Fruit fly (Drosophila melanogaster) whole organism: ENCODE results near the gene CG11585.

Source experiments
- CG8478 ChIP-seq: fragments of >200 bp; optimal IDR thresholded peaks from 2 replicates; lab custom pipeline; 2018; ENCODE audit warnings: inconsistent platforms
- EcR ChIP-seq, 2 experiments: fragments of >200 bp; optimal IDR thresholded peaks; 2 replicates each; lab custom pipeline; 2017; ENCODE audit warnings: missing biosample characterization in 2 of 2, missing genetic modification characterization in 2 of 2, missing genetic modification reagents in 2 of 2
- pan ChIP-seq: fragments of >200 bp; optimal IDR thresholded peaks from 2 replicates; lab custom pipeline; 2017
- psq ChIP-seq: fragments of >200 bp; optimal IDR thresholded peaks from 2 replicates; lab custom pipeline; 2017
- usp ChIP-seq: fragments of >200 bp; optimal IDR thresholded peaks from 2 replicates; lab custom pipeline; 2017; ENCODE audit warnings: missing biosample characterization, missing genetic modification characterization, mixed read lengths

dm6 chrX:14176623-14177022 is 12.7 kb upstream of the CG11585 start, which contains the start of gene CG11581:
- TF ChIP-seq EcR (GFP tag; optimal IDR thresholded peaks at IDR 0.05; lab: Kevin White, UChicago) (no peak), psq (lab: Kevin White, UChicago) (no peak), pan (lab: Kevin White, UChicago) (no peak), CG8478 (lab: Kevin White, UChicago) (no peak), usp (GFP tag; lab: Kevin White, UChicago) (no peak)
